Fruit fly (Drosophila melanogaster) whole organism, larva: ENCODE data around the gene HHEX.
A peak's percentile ranks its signal among the peaks of the same experiment; 100 is the strongest.

Experiments
- noc ChIP-seq: fragments of 200-800 bp; sonication (Bioruptor generic); optimal IDR thresholded peaks from 3 replicates; lab custom pipeline; 2019; ENCODE audit warnings: missing biosample characterization, mild to moderate bottlenecking, missing genetic modification characterization, moderate library complexity

HHEX gene

DNA sequence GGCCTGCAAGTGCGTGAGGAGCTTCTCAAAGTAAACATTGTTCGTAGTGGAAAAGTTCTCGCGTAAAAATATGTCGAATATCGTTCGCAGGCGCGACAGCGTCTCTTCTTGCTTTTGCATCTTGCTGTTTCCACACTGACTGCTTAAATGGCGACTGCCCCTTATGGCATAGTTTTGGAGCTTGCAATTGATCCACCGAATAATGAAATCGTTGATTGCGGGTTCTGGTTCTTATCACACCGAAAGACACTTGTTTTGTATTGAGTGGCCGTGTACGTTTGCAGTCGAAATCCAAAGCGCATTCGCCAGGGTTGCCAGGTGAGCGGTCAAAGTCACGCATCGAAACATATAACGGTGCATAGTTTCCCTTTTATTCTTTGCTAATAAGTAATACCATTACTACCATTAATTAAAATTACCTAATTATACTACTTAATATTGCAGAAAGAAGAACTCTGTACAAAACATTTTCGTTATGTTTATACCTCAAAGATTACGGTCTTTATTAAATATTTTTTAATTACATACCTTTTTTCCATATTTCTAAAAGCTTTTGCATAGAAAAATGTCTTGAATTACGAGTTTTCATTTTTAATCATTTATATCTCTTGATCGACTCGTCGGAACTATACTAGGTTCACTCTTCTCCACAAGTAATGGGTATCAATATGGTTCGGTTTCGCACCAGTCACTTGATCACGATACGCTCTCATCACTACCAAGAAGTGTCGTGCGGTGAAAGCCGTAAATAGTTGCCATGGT, 20.9 kb upstream of the HHEX start, which contains the start of the genes CG7044 and Tbc1d22:
CG7044 (minus strand) TSS at position 266 of the 762 bp plus-strand sequence.
Tbc1d22 (plus strand) TSS at position 747 of the 762 bp plus-strand sequence.
- TF ChIP-seq noc (tag; lab: Kevin White, UChicago), result no peak

DNA sequence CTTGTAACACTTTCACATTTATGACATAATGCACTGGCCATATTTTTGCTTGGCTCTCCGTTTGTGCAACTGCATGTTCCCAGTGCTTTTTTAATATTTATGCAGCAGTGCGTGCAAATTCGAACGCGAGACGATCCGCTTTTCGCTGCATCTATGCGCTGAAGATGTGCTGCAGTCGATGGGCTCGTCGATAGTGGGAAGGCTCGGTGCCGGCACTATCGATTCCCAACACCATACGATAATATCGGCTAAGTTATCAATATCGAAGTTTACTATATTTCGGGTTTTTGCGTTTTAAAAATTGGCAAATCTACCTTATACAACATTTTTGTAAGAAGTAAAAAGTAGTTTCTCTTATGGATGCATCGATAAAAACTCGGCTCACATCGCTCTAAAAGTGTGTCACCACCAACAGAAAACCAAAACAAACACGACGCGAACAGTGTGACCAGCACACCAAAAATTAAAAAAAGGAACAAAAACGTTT, 16.9 kb upstream of the HHEX start, which contains the start of gene RhoGAP93B:
RhoGAP93B (minus strand) TSS at position 197 of the 487 bp plus-strand sequence.
- TF ChIP-seq noc (tag; lab: Kevin White, UChicago), result peak; percentile 83

DNA sequence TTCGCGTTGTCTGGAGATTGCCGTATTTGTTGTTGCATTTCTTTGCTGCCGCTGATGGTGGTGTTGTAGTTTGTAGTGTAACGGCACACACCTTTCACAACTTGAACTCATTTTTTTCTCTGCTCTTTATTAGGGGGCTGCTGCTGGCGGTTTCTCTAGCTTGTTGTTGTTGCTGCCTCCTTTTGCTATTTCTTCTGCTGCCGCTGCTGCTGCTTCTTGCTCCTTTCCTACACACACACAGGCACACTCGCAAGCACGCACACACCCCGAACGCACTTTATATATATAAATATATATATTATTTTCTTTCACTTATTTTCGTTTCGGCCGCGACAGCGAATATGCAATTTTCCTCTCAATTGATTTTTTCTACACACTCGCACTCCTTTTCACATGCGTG, 16.4 kb upstream of the HHEX start:
- no peak for TF ChIP-seq noc (tag; lab: Kevin White, UChicago)

DNA sequence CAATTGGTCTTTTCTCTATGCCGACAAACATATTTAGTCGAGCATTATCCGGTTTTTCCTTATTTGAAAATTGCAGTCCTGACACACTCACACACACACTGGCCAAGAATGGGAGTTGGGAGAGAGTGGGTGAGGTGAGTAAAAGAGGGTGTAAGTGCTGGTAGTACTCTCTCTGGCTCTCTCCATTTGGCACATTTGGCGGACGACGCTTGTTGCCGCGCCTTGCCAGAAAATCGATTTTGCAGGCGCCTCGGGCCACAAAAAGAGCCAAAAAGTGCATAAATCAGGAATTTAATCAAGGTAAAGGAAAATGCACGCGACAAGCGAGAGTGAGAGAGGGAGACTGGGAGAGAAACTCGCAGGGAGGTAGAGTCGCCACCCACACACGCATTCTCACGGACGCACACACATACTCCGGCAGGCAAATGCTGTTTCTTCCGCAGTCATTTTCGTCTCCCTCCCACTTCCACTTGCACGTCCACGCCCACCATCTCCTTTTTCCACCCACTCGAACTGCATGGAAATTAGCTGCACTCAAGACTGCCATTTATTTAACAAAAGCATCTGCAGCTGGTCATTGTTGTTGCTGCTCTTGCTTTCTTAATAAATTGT, 15.9 kb upstream of the HHEX start:
- no peak for TF ChIP-seq noc (tag; lab: Kevin White, UChicago)

DNA sequence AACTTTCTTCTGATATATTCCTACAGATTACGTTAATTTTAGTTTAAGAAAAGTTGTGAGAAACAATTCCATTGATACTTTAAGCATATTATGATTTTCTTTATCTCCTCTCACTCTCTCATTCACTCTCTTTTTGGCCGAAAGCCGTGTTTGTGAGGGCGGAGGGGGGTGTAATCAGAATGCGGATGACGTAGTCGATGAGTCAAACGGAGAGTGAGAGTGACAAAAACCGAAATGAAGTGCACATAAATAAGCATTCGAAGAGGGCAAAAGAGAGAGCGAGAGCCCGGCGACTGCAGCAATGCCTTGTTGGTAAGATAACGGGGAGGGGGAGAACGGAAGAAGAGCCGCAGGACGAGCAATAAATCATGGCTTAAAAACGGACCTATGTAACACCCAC, 13.6 kb upstream of the HHEX start:
- TF ChIP-seq noc (tag; lab: Kevin White, UChicago), result no peak

DNA sequence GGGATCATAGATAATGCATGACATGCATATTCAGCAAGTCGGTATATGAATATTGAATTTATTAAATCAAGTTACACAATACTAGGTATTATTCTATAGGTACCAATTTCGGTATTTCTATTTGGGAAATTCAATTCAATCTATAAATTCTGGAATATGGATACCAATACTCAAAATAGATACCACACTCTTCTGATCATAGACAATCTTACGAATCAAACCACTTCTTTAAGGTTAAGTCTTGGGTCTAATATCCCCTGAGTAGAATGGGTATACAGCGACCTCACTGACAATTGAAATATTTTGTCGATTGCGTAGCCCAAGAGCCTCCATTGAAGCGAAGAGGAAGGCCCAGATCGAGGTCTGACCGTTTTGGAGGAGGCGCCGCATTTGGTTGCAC, 12.1 kb upstream of the HHEX start:
- no peak for TF ChIP-seq noc (tag; lab: Kevin White, UChicago)

DNA sequence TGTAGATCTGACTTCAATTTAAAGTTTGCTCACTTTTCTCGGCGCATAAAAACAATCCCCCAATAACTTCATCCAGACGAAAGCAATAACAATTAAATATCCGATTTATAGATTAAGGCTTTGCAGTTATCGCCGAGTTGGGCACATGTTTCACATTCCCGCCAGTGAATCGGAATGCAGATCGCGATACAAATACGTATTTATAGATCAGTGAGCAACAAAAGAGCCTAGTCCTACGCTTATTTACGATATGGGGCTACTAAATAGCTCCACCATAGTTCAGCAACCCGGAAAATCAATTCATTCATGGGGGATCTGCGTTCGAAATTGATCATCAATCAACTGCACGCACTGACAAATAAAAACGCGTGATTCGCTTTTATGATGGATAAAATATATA, 11.3 kb upstream of the HHEX start:
- TF ChIP-seq noc (tag; lab: Kevin White, UChicago), result no peak

DNA sequence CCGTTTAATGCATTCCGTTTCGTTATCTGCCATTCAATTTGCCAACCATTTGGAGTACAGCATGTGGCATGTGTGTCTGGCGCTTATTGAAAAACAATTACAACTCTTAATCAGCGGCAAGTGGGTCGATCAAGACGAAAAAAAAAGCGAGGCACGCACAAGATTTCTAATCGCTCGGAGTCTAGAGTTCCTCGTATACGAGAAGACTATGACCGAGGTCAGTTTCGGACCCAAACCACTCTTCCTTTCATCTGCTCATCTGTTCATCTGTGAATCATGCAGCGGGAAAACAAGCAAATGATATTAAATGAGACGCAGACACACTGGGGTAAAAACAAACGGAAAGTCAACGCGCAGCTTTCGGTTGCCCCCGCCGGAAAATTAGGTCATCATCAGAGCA, 10.8 kb upstream of the HHEX start:
- no peak for TF ChIP-seq noc (tag; lab: Kevin White, UChicago)

DNA sequence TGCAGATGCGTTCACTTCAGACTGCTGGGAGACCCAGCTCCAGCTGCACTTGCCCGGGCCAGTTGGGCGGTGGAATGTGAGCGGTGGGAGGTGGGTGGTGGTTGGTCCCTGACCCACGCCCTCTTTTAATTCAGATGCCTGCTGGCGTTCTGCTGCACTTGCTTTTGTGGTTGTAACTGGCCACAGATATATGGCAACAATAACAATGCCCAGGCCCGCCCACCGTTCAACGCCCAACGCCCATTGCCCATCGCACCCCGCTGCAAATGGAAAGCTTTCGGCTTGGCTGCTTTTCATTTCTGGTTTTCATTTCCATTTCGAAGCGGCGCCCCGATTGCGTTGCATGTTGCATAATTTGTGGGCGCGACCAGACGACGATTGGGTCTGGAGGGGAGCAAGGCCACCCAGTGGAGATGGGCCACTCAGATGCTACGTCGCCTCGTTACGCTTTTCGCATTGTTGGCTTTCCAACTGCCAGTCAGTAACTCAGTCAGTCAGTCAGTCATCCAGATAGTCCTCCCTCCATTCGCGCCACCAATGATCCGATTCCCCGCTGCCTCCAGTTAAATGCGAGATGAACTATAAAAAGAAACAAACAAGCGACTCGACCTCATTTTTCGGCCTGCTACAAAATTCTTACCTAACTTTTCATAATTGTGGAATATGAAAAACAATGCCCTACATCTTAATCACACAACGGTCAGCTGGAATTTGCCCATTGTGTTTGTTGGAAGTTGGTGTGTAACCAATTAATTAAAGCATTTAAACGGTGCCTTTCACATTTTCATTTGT, 9.7 kb upstream of the HHEX start:
- no peak for TF ChIP-seq noc (tag; lab: Kevin White, UChicago)

DNA sequence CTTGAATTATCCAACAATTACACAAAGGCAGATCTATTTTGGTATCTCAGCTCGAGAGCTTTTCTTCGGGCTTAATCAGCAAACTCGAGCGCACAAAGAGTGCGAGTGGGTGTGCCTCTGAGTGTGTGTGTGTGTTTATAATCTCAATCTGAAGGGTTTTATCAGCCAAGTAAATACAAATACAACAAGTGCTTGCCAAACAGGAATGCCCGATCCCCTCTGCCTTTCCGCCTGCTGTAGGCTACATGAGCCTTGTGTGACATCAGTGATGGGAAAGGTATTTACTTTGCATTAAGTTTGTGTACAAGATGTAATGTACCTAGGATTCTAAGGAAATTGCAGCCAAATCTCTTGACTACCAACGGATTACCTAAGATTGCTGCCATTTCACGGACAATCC, 8.7 kb upstream of the HHEX start:
- no peak for TF ChIP-seq noc (tag; lab: Kevin White, UChicago)

DNA sequence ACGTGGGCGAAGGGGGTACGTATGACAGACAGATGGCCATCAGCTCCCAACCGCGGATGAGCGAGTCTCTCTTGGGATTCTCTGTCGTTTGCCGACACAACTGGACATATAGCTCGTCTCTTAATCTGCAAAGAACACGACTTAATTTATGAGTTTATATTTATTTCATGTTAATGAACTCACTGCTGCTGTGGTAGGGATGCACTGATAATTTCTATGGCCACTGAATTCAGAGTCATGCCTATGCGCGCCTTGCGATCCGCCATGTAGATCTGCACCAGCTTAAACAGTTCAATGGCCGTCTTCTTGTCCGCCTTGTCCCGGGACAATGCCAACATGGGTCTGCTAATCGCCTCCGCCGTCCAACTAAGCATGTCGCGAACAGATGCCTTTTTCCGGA, 4.3 kb upstream of the HHEX start:
- TF ChIP-seq noc (tag; lab: Kevin White, UChicago), result no peak

DNA sequence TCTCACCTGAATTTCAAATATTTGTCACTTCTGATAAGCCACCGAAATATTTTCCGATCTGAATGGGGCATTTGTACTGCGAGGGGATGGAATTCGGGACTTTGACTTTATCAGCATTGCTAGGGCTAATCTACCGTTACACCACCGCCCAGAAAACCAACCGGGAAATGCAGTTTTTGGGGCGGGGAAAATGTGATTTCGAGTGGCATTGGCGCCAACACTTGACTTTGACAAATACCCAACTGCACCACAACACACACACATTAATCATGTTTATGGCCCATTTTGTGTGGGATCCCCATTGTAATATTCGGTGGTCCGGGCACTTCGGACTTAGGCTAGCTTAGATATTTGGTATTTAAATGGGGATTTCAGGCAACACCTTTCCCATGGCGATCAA, 1.8 kb downstream of the HHEX start:
- TF ChIP-seq noc (tag; lab: Kevin White, UChicago), result no peak

DNA sequence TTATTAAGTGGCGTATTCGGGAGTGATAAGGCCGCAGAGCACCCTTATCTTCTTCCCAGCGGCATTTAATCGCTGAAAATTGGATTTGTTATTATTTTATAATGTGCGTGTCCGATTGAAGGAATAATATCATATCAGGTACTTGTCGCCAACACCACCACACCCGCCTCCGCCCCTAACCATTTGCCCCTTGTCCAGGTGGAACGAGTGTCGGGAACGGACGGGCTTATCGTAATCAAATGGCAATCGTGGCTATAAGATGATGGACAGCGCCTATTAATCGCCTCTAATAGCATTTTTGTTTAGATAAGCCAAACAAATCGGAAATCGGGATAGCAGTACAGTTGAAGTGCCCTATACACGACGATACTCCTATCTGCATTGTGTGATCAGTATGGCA, 2.5 kb downstream of the HHEX start:
- TF ChIP-seq noc (tag; lab: Kevin White, UChicago), result peak; percentile 24

DNA sequence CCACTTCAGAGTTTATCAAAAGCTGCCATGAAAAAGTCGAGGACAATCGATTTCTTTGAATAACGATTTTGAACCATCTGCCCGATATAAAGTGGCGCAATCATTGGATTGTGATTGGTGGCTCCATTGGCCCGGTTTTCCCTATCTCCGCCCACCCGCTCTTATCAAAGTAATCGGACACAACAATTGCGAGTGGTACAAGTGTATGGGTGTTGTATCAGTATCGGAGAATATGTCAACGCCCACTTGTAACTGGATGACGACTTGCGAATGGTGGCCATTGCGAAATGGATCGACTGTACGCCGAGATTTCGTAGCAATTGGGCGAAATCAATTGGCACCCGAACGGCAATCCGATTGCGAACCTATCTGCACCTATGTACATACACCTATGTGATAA, 3.1 kb downstream of the HHEX start:
- no peak for TF ChIP-seq noc (tag; lab: Kevin White, UChicago)

DNA sequence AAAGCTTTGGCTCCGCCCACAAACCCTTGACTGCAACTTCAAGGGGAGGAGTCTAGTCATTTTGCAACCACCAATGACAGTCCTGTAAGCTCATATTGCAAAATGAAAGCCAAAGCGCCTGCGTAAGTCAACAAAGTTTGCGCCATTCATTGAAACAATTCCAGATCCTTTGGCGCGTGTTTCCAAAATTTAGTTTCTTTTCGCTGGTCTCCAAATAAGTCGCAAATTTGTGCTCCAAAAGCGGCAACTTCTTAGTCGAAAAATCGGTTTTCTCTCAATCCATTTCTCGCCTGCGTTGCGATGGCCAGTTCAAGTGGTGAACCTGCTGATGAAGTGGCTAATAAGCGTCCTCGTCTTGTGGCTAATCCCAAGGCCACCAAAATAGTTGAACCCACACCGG, 7.0 kb downstream of the HHEX start, which contains the start of gene dmrt93B:
dmrt93B (plus strand) TSS at position 301 of the 400 bp plus-strand sequence.
- no peak for TF ChIP-seq noc (tag; lab: Kevin White, UChicago)

DNA sequence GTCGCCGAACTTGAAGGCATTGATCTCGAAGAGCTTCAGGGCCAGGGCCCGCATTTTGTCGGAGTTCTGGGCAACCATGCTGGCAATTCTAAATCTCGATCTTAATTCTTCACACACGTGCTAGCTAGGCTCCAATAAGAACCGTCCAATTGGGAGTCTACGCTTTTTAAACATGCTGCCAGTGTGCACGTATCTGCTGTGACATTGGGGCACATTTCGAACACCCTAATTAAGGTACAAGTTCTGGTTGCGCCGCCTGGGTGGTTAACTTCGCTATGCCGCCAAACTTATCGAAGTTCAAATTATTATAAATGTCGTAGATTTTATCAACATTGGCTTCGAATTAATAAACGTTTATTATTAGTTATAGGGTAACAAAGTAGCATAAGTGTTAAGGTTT, 7.6 kb downstream of the HHEX start, which contains the start of gene r-l:
r-l (minus strand) TSS at position 179 of the 400 bp plus-strand sequence.
- TF ChIP-seq noc (tag; lab: Kevin White, UChicago), result no peak
